Fruit fly (Drosophila melanogaster): ENCODE results near the gene HisRS.
A peak's percentile ranks its signal among the peaks of the same experiment; 100 is the strongest.

The HisRS gene

dm6 chrX:18546785-18547184 lies 31.6 kb downstream of the HisRS start (continued):
- peak; percentile 46 for TF ChIP-seq CG6854 (GFP tag; optimal IDR thresholded peaks at IDR 0.05)
- peak; percentile 58 for TF ChIP-seq CG12744 (GFP tag; optimal IDR thresholded peaks at IDR 0.05)
- peak; percentile 69 for TF ChIP-seq CG4404 (GFP tag; IDR thresholded peaks at IDR 0.05)
- peak; percentile 55 for TF ChIP-seq CG8089 (GFP tag; optimal IDR thresholded peaks at IDR 0.05)
- TF ChIP-seq CG18764 (GFP tag; optimal IDR thresholded peaks at IDR 0.05), result peak; percentile 47
- TF ChIP-seq vfl (GFP tag; optimal IDR thresholded peaks at IDR 0.05), result peak; percentile 63
- TF ChIP-seq Eip74EF (GFP tag; optimal IDR thresholded peaks at IDR 0.05), result peak in 1 of 2 experiments; percentile 54
- TF ChIP-seq CG8478 (optimal IDR thresholded peaks at IDR 0.05), result no peak
- TF ChIP-seq CG3065 (GFP tag; optimal IDR thresholded peaks at IDR 0.05), result no peak
- TF ChIP-seq sqz (GFP tag; optimal IDR thresholded peaks at IDR 0.05), result peak; percentile 68
- no peak for TF ChIP-seq grn (GFP tag; optimal IDR thresholded peaks at IDR 0.05)
- peak; percentile 56 for TF ChIP-seq sima (GFP tag; optimal IDR thresholded peaks at IDR 0.05)
- TF ChIP-seq CG6813 (GFP tag; optimal IDR thresholded peaks at IDR 0.05), result peak; percentile 57
- TF ChIP-seq Dip2 (GFP tag; IDR thresholded peaks at IDR 0.05), result peak; percentile 46; the same call in 1 of the 2 replicates
- no peak for TF ChIP-seq trem (tag; optimal IDR thresholded peaks at IDR 0.05)
- TF ChIP-seq CG33213 (GFP tag; optimal IDR thresholded peaks at IDR 0.05), result peak; percentile 62
- TF ChIP-seq sd (tag; optimal IDR thresholded peaks at IDR 0.05), result peak; percentile 33
- TF ChIP-seq CG1529 (GFP tag; optimal IDR thresholded peaks at IDR 0.05), result peak; percentile 47
- TF ChIP-seq jigr1 (GFP tag; IDR thresholded peaks at IDR 0.05), result peak; percentile 74; the same call in 2 of the 3 replicates
- peak; percentile 43 for TF ChIP-seq Nf-YB (GFP tag; optimal IDR thresholded peaks at IDR 0.05)
- 0 out of 2 replicates have a peak, but pooled peaks have one; percentile 17 for TF ChIP-seq Doc2 (GFP tag; IDR thresholded peaks at IDR 0.05)
- TF ChIP-seq oc (tag; optimal IDR thresholded peaks at IDR 0.05), result peak; percentile 72
- TF ChIP-seq CG6689 (GFP tag; IDR thresholded peaks at IDR 0.05), result peak; percentile 86
- no peak for TF ChIP-seq pzg (GFP tag; optimal IDR thresholded peaks at IDR 0.05)
- peak; percentile 48; the same call in 1 of the 2 replicates for TF ChIP-seq CG10321 (GFP tag; IDR thresholded peaks at IDR 0.05)
- peak; percentile 51 for TF ChIP-seq Bdp1 (GFP tag; optimal IDR thresholded peaks at IDR 0.05)
- no peak for TF ChIP-seq Bgb (GFP tag; IDR thresholded peaks at IDR 0.05; ENCODE audit: partially characterized antibody)
- TF ChIP-seq CG10654 (GFP tag; optimal IDR thresholded peaks at IDR 0.05), result peak; percentile 58
- TF ChIP-seq Stat92E (GFP tag; optimal IDR thresholded peaks at IDR 0.05), result no peak
- TF ChIP-seq Side (GFP tag; optimal IDR thresholded peaks at IDR 0.05), result peak; percentile 66
- peak; percentile 65 for TF ChIP-seq tx (GFP tag; optimal IDR thresholded peaks at IDR 0.05)
- peak; percentile 25 for TF ChIP-seq exex (tag; optimal IDR thresholded peaks at IDR 0.05)
- no peak for TF ChIP-seq CG6254 (GFP tag; optimal IDR thresholded peaks at IDR 0.05)
- peak; percentile 28 for TF ChIP-seq CG31365 (tag; optimal IDR thresholded peaks at IDR 0.05)
- TF ChIP-seq chm (GFP tag; IDR thresholded peaks at IDR 0.05), result peak; percentile 36; the same call in 1 of the 2 replicates
- TF ChIP-seq amos (GFP tag; IDR thresholded peaks at IDR 0.05; ENCODE audit: partially characterized antibody), result no peak
- TF ChIP-seq D19A (tag; optimal IDR thresholded peaks at IDR 0.05), result peak; percentile 97
- peak; percentile 61 for TF ChIP-seq CG17385 (GFP tag; optimal IDR thresholded peaks at IDR 0.05)
- 0 out of 2 replicates have a peak, but pooled peaks have one; percentile 40 for TF ChIP-seq toy (GFP tag; IDR thresholded peaks at IDR 0.05)
- TF ChIP-seq bigmax (GFP tag; optimal IDR thresholded peaks at IDR 0.05), result no peak
- TF ChIP-seq ase (GFP tag; IDR thresholded peaks at IDR 0.05), result peak; percentile 81
- peak; percentile 63 for TF ChIP-seq CG1792 (GFP tag; optimal IDR thresholded peaks at IDR 0.05)
- peak; percentile 67 for TF ChIP-seq pho (GFP tag; optimal IDR thresholded peaks at IDR 0.05)
- TF ChIP-seq B-H2 (GFP tag; optimal IDR thresholded peaks at IDR 0.05), result peak; percentile 52
- no peak for TF ChIP-seq Dll (GFP tag; IDR thresholded peaks at IDR 0.05; ENCODE audit: partially characterized antibody)
- TF ChIP-seq pfk (GFP tag; optimal IDR thresholded peaks at IDR 0.05), result no peak
- peak; percentile 76 for TF ChIP-seq ind (GFP tag; optimal IDR thresholded peaks at IDR 0.05)
- TF ChIP-seq lilli (GFP tag; optimal IDR thresholded peaks at IDR 0.05), result peak; percentile 83
- no peak for TF ChIP-seq CTCF (GFP tag; optimal IDR thresholded peaks at IDR 0.05)
- TF ChIP-seq en (GFP tag; optimal IDR thresholded peaks at IDR 0.05), result peak; percentile 62
- no peak for TF ChIP-seq Trl (optimal IDR thresholded peaks at IDR 0.05)
- peak; percentile 70 for TF ChIP-seq Trl (GFP tag; optimal IDR thresholded peaks at IDR 0.05)
